Worm (Caenorhabditis elegans): Measurements from ENCODE around the gene syx-5.

The syx-5 gene

ce11 chrV:11716930-11717329 lies 47.8 kb upstream of the syx-5 start:
- TF ChIP-seq fax-1 (tag; optimal IDR thresholded peaks at IDR 0.05) (no peak), ceh-19 (GFP tag; optimal IDR thresholded peaks at IDR 0.05) (no peak), elt-2 (tag; optimal IDR thresholded peaks at IDR 0.05) (peak; percentile 23)

- TF ChIP-seq zip-5 (tag; optimal IDR thresholded peaks at IDR 0.05) (no peak), C08G9.2 (tag; optimal IDR thresholded peaks at IDR 0.05) (no peak), dmd-4 (tag; optimal IDR thresholded peaks at IDR 0.05; ENCODE audit: borderline replicate concordance) (no peak), unc-42 (tag; optimal IDR thresholded peaks at IDR 0.05) (no peak)
Observed at ce11 chrV:11722858-11723257, 41.8 kb upstream of the syx-5 start.

ce11 chrV:11725971-11726370 lies 38.7 kb upstream of the syx-5 start, which contains the start of gene daf-11:
Gene daf-11, minus strand, starts transcription at chrV:11726071.
- no peak for TF ChIP-seq pros-1 (tag; optimal IDR thresholded peaks at IDR 0.05)
- no peak for TF ChIP-seq ceh-2 (tag; optimal IDR thresholded peaks at IDR 0.05)
- TF ChIP-seq unc-86 (tag; optimal IDR thresholded peaks at IDR 0.05): no peak
- no peak for TF ChIP-seq ceh-14 (tag; optimal IDR thresholded peaks at IDR 0.05)

ce11 chrV:11730060-11730459 lies 34.6 kb upstream of the syx-5 start, which contains the start of gene rhr-2:
Gene rhr-2, minus strand, starts transcription at chrV:11730160.
- TF ChIP-seq pha-2 (tag; optimal IDR thresholded peaks at IDR 0.05): no peak
- no peak for TF ChIP-seq dmd-4 (tag; optimal IDR thresholded peaks at IDR 0.05; ENCODE audit: borderline replicate concordance)
- no peak for TF ChIP-seq lim-6 (tag; optimal IDR thresholded peaks at IDR 0.05)
- no peak for TF ChIP-seq sdc-2 (tag; optimal IDR thresholded peaks at IDR 0.05)
- no peak for TF ChIP-seq eyg-1 (tag; optimal IDR thresholded peaks at IDR 0.05)
- TF ChIP-seq C08G9.2 (tag; optimal IDR thresholded peaks at IDR 0.05): no peak
- no peak for TF ChIP-seq mec-3 (tag; optimal IDR thresholded peaks at IDR 0.05; ENCODE audit: borderline replicate concordance)
- no peak for TF ChIP-seq unc-86 (tag; optimal IDR thresholded peaks at IDR 0.05)
- no peak for TF ChIP-seq sox-2 (GFP tag; IDR thresholded peaks at IDR 0.05)
- no peak for TF ChIP-seq ceh-9 (tag; optimal IDR thresholded peaks at IDR 0.05)
- no peak for TF ChIP-seq rnt-1 (tag; optimal IDR thresholded peaks at IDR 0.05)
- TF ChIP-seq hlh-8 (tag; optimal IDR thresholded peaks at IDR 0.05): no peak
- TF ChIP-seq nhr-11 (tag; optimal IDR thresholded peaks at IDR 0.05): no peak
- TF ChIP-seq ceh-6 (GFP tag; optimal IDR thresholded peaks at IDR 0.05): no peak
- TF ChIP-seq ets-4 (tag; optimal IDR thresholded peaks at IDR 0.05): no peak

ce11 chrV:11732049-11732448 lies 32.7 kb upstream of the syx-5 start:
- TF ChIP-seq ceh-2 (tag; optimal IDR thresholded peaks at IDR 0.05): no peak
- no peak for TF ChIP-seq pha-4 (tag; optimal IDR thresholded peaks at IDR 0.05)
- no peak for TF ChIP-seq pha-2 (tag; optimal IDR thresholded peaks at IDR 0.05)
- TF ChIP-seq pag-3 (tag; optimal IDR thresholded peaks at IDR 0.05; ENCODE audit: borderline replicate concordance): no peak
- TF ChIP-seq ceh-6 (GFP tag; optimal IDR thresholded peaks at IDR 0.05): no peak
- no peak for TF ChIP-seq ceh-19 (GFP tag; optimal IDR thresholded peaks at IDR 0.05)
- TF ChIP-seq ceh-22 (tag; optimal IDR thresholded peaks at IDR 0.05): no peak
- no peak for TF ChIP-seq pat-9 (tag; optimal IDR thresholded peaks at IDR 0.05)
- TF ChIP-seq gmeb-2 (tag; optimal IDR thresholded peaks at IDR 0.05): no peak
- TF ChIP-seq ceh-45 (GFP tag; IDR thresholded peaks at IDR 0.05): no peak
- no peak for TF ChIP-seq unc-3 (GFP tag; conservative IDR thresholded peaks at IDR 0.05)
- TF ChIP-seq unc-3 (tag; optimal IDR thresholded peaks at IDR 0.05): no peak
- TF ChIP-seq ceh-31 (tag; optimal IDR thresholded peaks at IDR 0.05): no peak

- TF ChIP-seq ceh-22 (tag; optimal IDR thresholded peaks at IDR 0.05) (no peak), hlh-15 (tag; optimal IDR thresholded peaks at IDR 0.05) (no peak), gmeb-2 (tag; optimal IDR thresholded peaks at IDR 0.05) (no peak), hlh-8 (tag; optimal IDR thresholded peaks at IDR 0.05) (no peak), F13H6.1 (tag; optimal IDR thresholded peaks at IDR 0.05) (no peak), ceh-6 (GFP tag; optimal IDR thresholded peaks at IDR 0.05) (no peak), hlh-13 (GFP tag; optimal IDR thresholded peaks at IDR 0.05) (no peak), ceh-45 (GFP tag; IDR thresholded peaks at IDR 0.05) (no peak), ceh-18 (tag; optimal IDR thresholded peaks at IDR 0.05) (no peak), syd-9 (tag; optimal IDR thresholded peaks at IDR 0.05) (no peak), elt-4 (tag; optimal IDR thresholded peaks at IDR 0.05) (no peak), ref-2 (tag; optimal IDR thresholded peaks at IDR 0.05) (no peak), pqm-1 (tag; optimal IDR thresholded peaks at IDR 0.05) (no peak), ceh-31 (tag; optimal IDR thresholded peaks at IDR 0.05) (peak; percentile 14), hlh-30 (tag; optimal IDR thresholded peaks at IDR 0.05; ENCODE audit: insufficient read depth) (no peak), unc-55 (GFP tag; optimal IDR thresholded peaks at IDR 0.05) (peak; percentile 9), ceh-24 (tag; optimal IDR thresholded peaks at IDR 0.05) (no peak), fkh-10 (GFP tag; optimal IDR thresholded peaks at IDR 0.05) (no peak), npax-4 (tag; optimal IDR thresholded peaks at IDR 0.05) (no peak)
Observed at ce11 chrV:11733460-11733859, 31.2 kb upstream of the syx-5 start, which contains the start of gene npp-22. Gene npp-22, minus strand, starts transcription at chrV:11733472.
